Worm (Caenorhabditis elegans) whole organism, early embryonic: ENCODE measurements around the gene sdz-24.

Experiments
- B0310.2 ChIP-seq: sonication (generic microtip); optimal IDR thresholded peaks from 2 replicates; lab custom pipeline; 2016; ENCODE audit warnings: mild to moderate bottlenecking, missing genetic modification characterization, missing compliant biosample characterization
- aly-1 ChIP-seq: sonication (generic microtip); optimal IDR thresholded peaks from 2 replicates; lab custom pipeline; 2016; ENCODE audit warnings: missing genetic modification characterization, missing compliant biosample characterization
- ama-1 ChIP-seq: fragments of 150-350 bp; optimal IDR thresholded peaks from 2 replicates; lab custom pipeline; 2014
- ceh-36 ChIP-seq: sonication (generic microtip); optimal IDR thresholded peaks from 2 replicates; lab custom pipeline; 2016; ENCODE audit warnings: missing genetic modification characterization, inconsistent platforms, missing compliant biosample characterization
- ets-7 ChIP-seq: sonication (generic microtip); optimal IDR thresholded peaks from 2 replicates; lab custom pipeline; 2016; ENCODE audit warnings: missing genotype, missing genetic modification characterization, missing compliant biosample characterization
- flt-1 ChIP-seq: fragments of 200-800 bp; sonication (Bioruptor generic); IDR thresholded peaks from 2 replicates; pipeline ENCODE4 v1.3.6; 2022; ENCODE audit warnings: missing genetic modification characterization, missing compliant biosample characterization
- scrt-1 ChIP-seq: fragments of 200-800 bp; sonication (Bioruptor generic); IDR thresholded peaks from 2 replicates; pipeline ENCODE4 v1.3.6; 2022; ENCODE audit warnings: missing genetic modification characterization, missing compliant biosample characterization
- tbx-37 ChIP-seq: fragments of 200-800 bp; sonication (Bioruptor generic); conservative IDR thresholded peaks from 2 replicates; pipeline ENCODE4 v1.3.6; 2022; ENCODE audit warnings: missing genetic modification reagents, missing genetic modification characterization, missing compliant biosample characterization
- tra-4 ChIP-seq: sonication (generic microtip); optimal IDR thresholded peaks from 2 replicates; lab custom pipeline; 2017; ENCODE audit warnings: missing genetic modification characterization, missing compliant biosample characterization

ce11 chrII:633984-634383 lies 24.5 kb upstream of the sdz-24 start, which contains the start of gene T04B8.1:
- TF ChIP-seq ama-1 (lab: Kevin White, UChicago), result no peak
- TF ChIP-seq aly-1 (tag; lab: Kevin White, UChicago), result no peak
- TF ChIP-seq flt-1 (GFP tag; lab: Robert Waterston, UW), result no peak
- TF ChIP-seq ceh-36 (tag; lab: Kevin White, UChicago), result no peak
- TF ChIP-seq B0310.2 (tag; lab: Kevin White, UChicago), result no peak
- no peak for TF ChIP-seq tbx-37 (GFP tag; lab: Robert Waterston, UW)
- no peak for TF ChIP-seq ets-7 (tag; lab: Kevin White, UChicago)
- no peak for TF ChIP-seq scrt-1 (GFP tag; lab: Robert Waterston, UW)
- no peak for TF ChIP-seq tra-4 (tag; lab: Kevin White, UChicago)
